Worm (Caenorhabditis elegans) whole organism, L4 larva: ENCODE data around the gene Y43F8B.22.
A peak's percentile ranks its signal among the peaks of the same experiment; 100 is the strongest.

ENCODE experiments used
- F26F4.8 ChIP-seq: fragments of 200-800 bp; sonication (Bioruptor generic); conservative IDR thresholded peaks from 2 replicates; pipeline ENCODE4 v1.3.6; 2022; ENCODE audit warnings: missing genetic modification characterization, missing compliant biosample characterization
- F37D6.2 ChIP-seq: sonication (generic microtip); optimal IDR thresholded peaks from 2 replicates; lab custom pipeline; 2016; ENCODE audit warnings: mild to moderate bottlenecking, missing genetic modification characterization, missing compliant biosample characterization
- F44E2.7 ChIP-seq: fragments of 200-800 bp; sonication (Bioruptor generic); IDR thresholded peaks from 2 replicates; pipeline ENCODE4 v2.1.2; 2022; ENCODE audit warnings: missing genetic modification characterization, missing compliant biosample characterization
- R02D3.7 ChIP-seq: fragments of 150-350 bp; sonication (generic microtip); optimal IDR thresholded peaks from 3 replicates; lab custom pipeline; 2014; ENCODE audit warnings: missing biosample characterization, missing genetic modification characterization
- Y48G9A.11 ChIP-seq: fragments of 200-800 bp; sonication (Bioruptor generic); IDR thresholded peaks from 2 replicates; pipeline ENCODE4 v1.3.6; 2022; ENCODE audit warnings: missing genetic modification reagents, missing genetic modification characterization, missing compliant biosample characterization
- Y5F2A.4 ChIP-seq: fragments of 200-800 bp; sonication (Bioruptor generic); optimal IDR thresholded peaks from 2 replicates; lab custom pipeline; 2018; ENCODE audit warnings: mild to moderate bottlenecking, missing genetic modification characterization, missing compliant biosample characterization
- aha-1 ChIP-seq: fragments of 150-350 bp; peaks from one replicate; lab custom pipeline; 2014; ENCODE audit warnings: missing biosample characterization, missing genetic modification characterization
- ama-1 ChIP-seq: fragments of 150-350 bp; optimal IDR thresholded peaks from 2 replicates; lab custom pipeline; 2014; ENCODE audit warnings: inconsistent platforms, mixed read lengths
- attf-4 ChIP-seq: sonication (generic microtip); optimal IDR thresholded peaks from 3 replicates; lab custom pipeline; 2017; ENCODE audit warnings: missing biosample characterization, missing genetic modification characterization
- ceh-44 ChIP-seq: fragments of 200-800 bp; sonication (Bioruptor generic); IDR thresholded peaks from 2 replicates; pipeline ENCODE4 v1.3.6; 2022; ENCODE audit warnings: missing genetic modification reagents, missing genetic modification characterization, missing compliant biosample characterization
- ceh-82 ChIP-seq: sonication (generic microtip); optimal IDR thresholded peaks from 2 replicates; lab custom pipeline; 2017; ENCODE audit warnings: missing biosample characterization, missing genetic modification characterization
- ces-1 ChIP-seq: fragments of 150-350 bp; sonication (generic microtip); optimal IDR thresholded peaks from 4 replicates; lab custom pipeline; 2014; ENCODE audit warnings: missing biosample characterization, missing genetic modification reagents, missing genetic modification characterization
- cey-2 ChIP-seq: sonication (generic microtip); optimal IDR thresholded peaks from 3 replicates; lab custom pipeline; 2017; ENCODE audit warnings: missing genetic modification characterization, mild to moderate bottlenecking, missing compliant biosample characterization, antibody characterized with exemption, borderline replicate concordance; ENCODE audit not compliant: insufficient read depth
- ctbp-1 ChIP-seq: fragments of 200-800 bp; sonication (Bioruptor generic); IDR thresholded peaks from 2 replicates; pipeline ENCODE4 v1.3.6; 2022; ENCODE audit warnings: missing genetic modification reagents, missing genetic modification characterization, missing compliant biosample characterization
- daf-8 ChIP-seq: fragments of 200-800 bp; sonication (Bioruptor generic); IDR thresholded peaks from 2 replicates; pipeline ENCODE4 v1.3.6; 2022; ENCODE audit warnings: missing genetic modification characterization, missing compliant biosample characterization
- dmd-6 ChIP-seq: fragments of 200-800 bp; sonication (Bioruptor generic); IDR thresholded peaks from 2 replicates; pipeline ENCODE4 v1.3.6; 2022; ENCODE audit warnings: missing genetic modification reagents, missing genetic modification characterization, missing compliant biosample characterization
- dmd-8 ChIP-seq: fragments of 200-800 bp; sonication (Bioruptor generic); IDR thresholded peaks from 2 replicates; pipeline ENCODE4 v1.3.6; 2022; ENCODE audit warnings: missing genetic modification characterization, missing compliant biosample characterization
- dpl-1 ChIP-seq: fragments of 150-350 bp; optimal IDR thresholded peaks from 2 replicates; lab custom pipeline; 2014; ENCODE audit warnings: missing biosample characterization, missing genetic modification reagents, missing genetic modification characterization
- duxl-1 ChIP-seq: sonication (generic microtip); optimal IDR thresholded peaks from 2 replicates; lab custom pipeline; 2016; ENCODE audit warnings: mild to moderate bottlenecking, missing genetic modification characterization, moderate library complexity, missing compliant biosample characterization; ENCODE audit not compliant: poor library complexity
- dve-1 ChIP-seq: sonication (generic microtip); optimal IDR thresholded peaks from 2 replicates; lab custom pipeline; 2017; ENCODE audit warnings: antibody characterized with exemption, mild to moderate bottlenecking, missing genetic modification characterization, missing compliant biosample characterization; ENCODE audit not compliant: insufficient read depth
- egl-27 ChIP-seq: sonication (generic microtip); optimal IDR thresholded peaks from 3 replicates; lab custom pipeline; 2017; ENCODE audit warnings: missing biosample characterization, missing genetic modification reagents, missing genetic modification characterization
- egl-43 ChIP-seq: fragments of 200-800 bp; sonication (Bioruptor generic); IDR thresholded peaks from 2 replicates; pipeline ENCODE4 v1.3.6; 2022; ENCODE audit warnings: missing genetic modification reagents, missing genetic modification characterization, missing compliant biosample characterization
- gei-8 ChIP-seq: fragments of 200-800 bp; sonication (Bioruptor generic); optimal IDR thresholded peaks from 2 replicates; lab custom pipeline; 2018; ENCODE audit warnings: mild to moderate bottlenecking, missing genetic modification characterization, missing compliant biosample characterization
- hif-1 ChIP-seq, 2 experiments: sonication (generic microtip); optimal IDR thresholded peaks; 2 replicates each; lab custom pipeline; 2016 to 2017; ENCODE audit warnings: missing compliant biosample characterization in 2 of 2, missing genetic modification characterization in 2 of 2, missing genetic modification reagents in 2 of 2, missing genotype in 2 of 2, mild to moderate bottlenecking in 1 of 2
- hlh-30 ChIP-seq: sonication (generic microtip); optimal IDR thresholded peaks from 2 replicates; lab custom pipeline; 2017; ENCODE audit warnings: antibody characterized with exemption, mild to moderate bottlenecking, missing genetic modification characterization, missing compliant biosample characterization; ENCODE audit not compliant: insufficient read depth
- hmg-1.1 ChIP-seq: fragments of 200-800 bp; sonication (Bioruptor generic); IDR thresholded peaks from 2 replicates; pipeline ENCODE4 v1.3.6; 2022; ENCODE audit warnings: missing genetic modification reagents, missing genetic modification characterization, missing compliant biosample characterization
- lin-1 ChIP-seq: fragments of 200-800 bp; sonication (Bioruptor generic); IDR thresholded peaks from 2 replicates; pipeline ENCODE4 v1.3.6; 2022; ENCODE audit warnings: missing genetic modification reagents, missing genetic modification characterization, missing compliant biosample characterization
- lin-15B ChIP-seq: fragments of 150-350 bp; sonication (generic microtip); optimal IDR thresholded peaks from 3 replicates; lab custom pipeline; 2014; ENCODE audit warnings: missing biosample characterization, missing genetic modification characterization
- lin-39 ChIP-seq: fragments of 150-350 bp; optimal IDR thresholded peaks from 2 replicates; lab custom pipeline; 2014; ENCODE audit warnings: missing biosample characterization, missing genetic modification reagents, missing genetic modification characterization
- madf-5 ChIP-seq, 2 experiments: fragments of 200-800 bp; sonication (Bioruptor generic); IDR thresholded peaks; 2 replicates each; pipeline ENCODE4 v1.3.6; 2022; ENCODE audit warnings: missing compliant biosample characterization in 2 of 2, missing genetic modification characterization in 2 of 2
- mep-1 ChIP-seq: fragments of 150-350 bp; sonication (generic microtip); optimal IDR thresholded peaks from 3 replicates; lab custom pipeline; 2014; ENCODE audit warnings: missing biosample characterization, missing genetic modification characterization
- mxl-3 ChIP-seq: fragments of 200-800 bp; sonication (Bioruptor generic); optimal IDR thresholded peaks from 2 replicates; lab custom pipeline; 2018; ENCODE audit warnings: mild to moderate bottlenecking, missing genetic modification characterization, missing compliant biosample characterization
- nhr-102 ChIP-seq: sonication (generic microtip); optimal IDR thresholded peaks from 2 replicates; lab custom pipeline; 2016; ENCODE audit warnings: mild to moderate bottlenecking, missing genetic modification characterization, moderate library complexity, missing compliant biosample characterization
- nhr-28 ChIP-seq: fragments of 150-350 bp; optimal IDR thresholded peaks from 2 replicates; lab custom pipeline; 2014; ENCODE audit warnings: missing biosample characterization, missing genetic modification characterization
- nhr-41 ChIP-seq: fragments of 200-800 bp; sonication (Bioruptor generic); IDR thresholded peaks from 2 replicates; pipeline ENCODE4 v1.3.6; 2022; ENCODE audit warnings: missing genetic modification reagents, missing genetic modification characterization, missing compliant biosample characterization
- nhr-77 ChIP-seq: fragments of 150-350 bp; optimal IDR thresholded peaks from 2 replicates; lab custom pipeline; 2014; ENCODE audit warnings: missing biosample characterization, missing genetic modification characterization
- php-3 ChIP-seq: fragments of 200-800 bp; sonication (Bioruptor generic); IDR thresholded peaks from 2 replicates; pipeline ENCODE4 v1.3.6; 2022; ENCODE audit warnings: missing genetic modification reagents, missing genetic modification characterization, missing compliant biosample characterization
- pqm-1 ChIP-seq: sonication (generic microtip); optimal IDR thresholded peaks from 2 replicates; lab custom pipeline; 2017; ENCODE audit warnings: missing biosample characterization, missing genetic modification characterization
- saeg-2 ChIP-seq: fragments of 200-800 bp; sonication (Bioruptor generic); IDR thresholded peaks from 2 replicates; pipeline ENCODE4 v1.3.6; 2022; ENCODE audit warnings: missing genetic modification reagents, missing genetic modification characterization, missing compliant biosample characterization
- snpc-1.2 ChIP-seq: fragments of 200-800 bp; sonication (Bioruptor generic); IDR thresholded peaks from 2 replicates; pipeline ENCODE4 v1.3.6; 2022; ENCODE audit warnings: missing genetic modification reagents, missing genetic modification characterization, missing compliant biosample characterization
- spr-1 ChIP-seq: sonication (generic microtip); optimal IDR thresholded peaks from 2 replicates; lab custom pipeline; 2016; ENCODE audit warnings: mild to moderate bottlenecking, missing genetic modification characterization, missing compliant biosample characterization
- tag-97 ChIP-seq: fragments of 200-800 bp; sonication (Bioruptor generic); IDR thresholded peaks from 2 replicates; pipeline ENCODE4 v1.3.6; 2022; ENCODE audit warnings: missing genetic modification characterization, missing compliant biosample characterization
- unc-130 ChIP-seq: sonication (generic microtip); optimal IDR thresholded peaks from 2 replicates; lab custom pipeline; 2016; ENCODE audit warnings: missing genetic modification reagents, missing genetic modification characterization, missing compliant biosample characterization
- unc-62 ChIP-seq, 3 experiments: fragments of 150-350 bp in 1 of 3; sonication (generic microtip); optimal IDR thresholded peaks in 2 of 3; peaks in 1 of 3; 1 replicate in 1 of 3; 2 replicates in 2 of 3; lab custom pipeline; 2014 to 2017; ENCODE audit warnings: missing biosample characterization in 3 of 3, missing genetic modification characterization in 3 of 3, missing genetic modification reagents in 3 of 3, missing genotype in 1 of 3
- vab-7 ChIP-seq: fragments of 200-800 bp; sonication (Bioruptor generic); IDR thresholded peaks from 2 replicates; pipeline ENCODE4 v1.3.6; 2022; ENCODE audit warnings: missing genetic modification reagents, missing genetic modification characterization, missing compliant biosample characterization
- zag-1 ChIP-seq: fragments of 150-350 bp; optimal IDR thresholded peaks from 2 replicates; lab custom pipeline; 2014; ENCODE audit warnings: missing biosample characterization, missing genetic modification characterization
- zfp-3 ChIP-seq: fragments of 200-800 bp; sonication (Bioruptor generic); conservative IDR thresholded peaks from 2 replicates; pipeline ENCODE4 v1.3.6; 2022; ENCODE audit warnings: missing genetic modification reagents, missing genetic modification characterization, missing compliant biosample characterization
- zip-11 ChIP-seq: fragments of 200-800 bp; sonication (Bioruptor generic); IDR thresholded peaks from 2 replicates; pipeline ENCODE4 v1.3.6; 2022; ENCODE audit warnings: missing genetic modification characterization, missing compliant biosample characterization
- zip-2 ChIP-seq: fragments of 150-350 bp; optimal IDR thresholded peaks from 2 replicates; lab custom pipeline; 2014; ENCODE audit warnings: missing biosample characterization, missing genetic modification characterization
- ztf-11 ChIP-seq: fragments of 150-350 bp; optimal IDR thresholded peaks from 2 replicates; lab custom pipeline; 2014; ENCODE audit warnings: missing biosample characterization, missing genetic modification characterization
- ztf-7 ChIP-seq: fragments of 150-350 bp; optimal IDR thresholded peaks from 2 replicates; lab custom pipeline; 2014; ENCODE audit warnings: missing biosample characterization, missing genetic modification characterization

Y43F8B.22 gene

DNA sequence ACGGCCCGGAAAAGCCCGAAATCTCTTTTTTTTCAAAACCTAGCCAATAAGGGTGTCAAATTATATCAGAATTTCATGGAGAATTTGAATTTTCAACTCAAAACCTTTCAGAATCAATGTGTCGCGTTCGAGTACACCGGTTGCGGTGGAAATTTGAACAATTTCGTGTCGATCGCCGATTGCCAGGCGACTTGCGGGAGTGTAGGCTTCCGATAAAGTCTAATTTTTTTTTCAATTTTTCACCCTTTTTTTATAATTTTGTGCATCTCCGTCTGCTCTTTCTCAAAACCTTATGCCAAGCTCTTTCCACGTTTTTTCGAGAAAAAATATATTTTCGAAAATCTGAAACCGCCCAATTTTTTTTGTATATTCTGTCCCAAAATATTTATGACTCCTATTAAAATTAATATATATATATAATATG, 36.9 kb downstream of the Y43F8B.22 start (continued):
- TF ChIP-seq egl-27 (tag; lab: Kevin White, UChicago) (no peak), egl-43 (GFP tag; lab: Robert Waterston, UW) (peak; percentile 84), daf-8 (GFP tag; lab: Robert Waterston, UW) (no peak), ztf-7 (tag; lab: Kevin White, UChicago) (no peak), hlh-30 (tag; lab: Kevin White, UChicago) (no peak), madf-5 (GFP tag; IDR thresholded peaks at IDR 0.05; lab: Robert Waterston, UW) (no peak), zag-1 (tag; lab: Kevin White, UChicago) (no peak), dpl-1 (no peak), lin-1 (GFP tag; lab: Robert Waterston, UW) (peak; percentile 64; the same call in 1 of the 2 replicates), zip-2 (no peak), ama-1 (lab: Kevin White, UChicago) (no peak), mxl-3 (peak; percentile 14), nhr-77 (no peak), spr-1 (tag; lab: Kevin White, UChicago) (peak; percentile 40), hif-1 (tag; optimal IDR thresholded peaks at IDR 0.05; lab: Kevin White, UChicago) (no peak), nhr-41 (GFP tag; lab: Robert Waterston, UW) (peak; percentile 52; the same call in 1 of the 2 replicates), tag-97 (no peak), ceh-82 (tag; lab: Kevin White, UChicago) (no peak), dve-1 (tag; lab: Kevin White, UChicago) (no peak), php-3 (GFP tag; lab: Robert Waterston, UW) (peak; percentile 86), ceh-44 (GFP tag; lab: Robert Waterston, UW) (no peak), saeg-2 (GFP tag; lab: Robert Waterston, UW) (peak; percentile 39; the same call in 1 of the 2 replicates), nhr-28 (tag; lab: Kevin White, UChicago) (peak; percentile 4), Y48G9A.11 (GFP tag; lab: Robert Waterston, UW) (peak; percentile 20; the same call in 1 of the 2 replicates), Y5F2A.4 (GFP tag; lab: Kevin White, UChicago) (peak; percentile 66), mep-1 (tag; lab: Kevin White, UChicago) (no peak), gei-8 (GFP tag; lab: Kevin White, UChicago) (no peak), zip-11 (GFP tag; lab: Robert Waterston, UW) (no peak), snpc-1.2 (GFP tag; lab: Robert Waterston, UW) (peak; percentile 77; the same call in 1 of the 2 replicates), R02D3.7 (tag; lab: Kevin White, UChicago) (no peak), dmd-6 (GFP tag; lab: Robert Waterston, UW) (0 out of 2 replicates have a peak, but pooled peaks have one; percentile 29), attf-4 (tag; lab: Kevin White, UChicago) (no peak), dmd-8 (peak; percentile 60; the same call in 1 of the 2 replicates), ztf-11 (tag; lab: Kevin White, UChicago) (no peak), zfp-3 (peak; percentile 81; the same call in 1 of the 2 replicates), pqm-1 (no peak), ces-1 (no peak), hmg-1.1 (GFP tag; lab: Robert Waterston, UW) (peak; percentile 46; the same call in 1 of the 2 replicates), F44E2.7 (0 out of 2 replicates have a peak, but pooled peaks have one; percentile 4), F26F4.8 (no peak), F37D6.2 (tag; lab: Kevin White, UChicago) (no peak), vab-7 (GFP tag; lab: Robert Waterston, UW) (peak; percentile 72), aha-1 (tag; lab: Kevin White, UChicago) (peak; percentile 82), nhr-102 (tag; lab: Kevin White, UChicago) (peak; percentile 45), unc-130 (GFP tag; lab: Kevin White, UChicago) (no peak), unc-62 (GFP tag; optimal IDR thresholded peaks at IDR 0.05 in 1 of 2; lab: Kevin White, UChicago) (no peak), unc-62 (tag; optimal IDR thresholded peaks at IDR 0.05; lab: Kevin White, UChicago) (no peak), lin-39 (tag; lab: Kevin White, UChicago) (no peak), cey-2 (no peak), lin-15B (tag; lab: Kevin White, UChicago) (no peak), ctbp-1 (GFP tag; lab: Robert Waterston, UW) (peak; percentile 90), duxl-1 (peak; percentile 29)
